Worm (Caenorhabditis elegans): Measurements from ENCODE around the gene asp-3.

- TF ChIP-seq fkh-10 (GFP tag; optimal IDR thresholded peaks at IDR 0.05) (no peak), fos-1 (tag; optimal IDR thresholded peaks at IDR 0.05) (no peak), R02D3.7 (tag; optimal IDR thresholded peaks at IDR 0.05) (no peak), nhr-25 (tag; optimal IDR thresholded peaks at IDR 0.05) (no peak), tbx-2 (tag; optimal IDR thresholded peaks at IDR 0.05) (no peak), ama-1 (optimal IDR thresholded peaks at IDR 0.05) (no peak), nhr-237 (tag; optimal IDR thresholded peaks at IDR 0.05) (no peak), unc-62 (GFP tag; optimal IDR thresholded peaks at IDR 0.05) (no peak), lin-39 (tag; optimal IDR thresholded peaks at IDR 0.05) (no peak)
These were observed 29.1 kb upstream of the asp-3 start, which contains the start of gene abts-4 for ce11 chrX:6761688-6762185.
